Fruit fly (Drosophila melanogaster): Measurements from ENCODE around the gene Scamp.

Scamp gene

DNA sequence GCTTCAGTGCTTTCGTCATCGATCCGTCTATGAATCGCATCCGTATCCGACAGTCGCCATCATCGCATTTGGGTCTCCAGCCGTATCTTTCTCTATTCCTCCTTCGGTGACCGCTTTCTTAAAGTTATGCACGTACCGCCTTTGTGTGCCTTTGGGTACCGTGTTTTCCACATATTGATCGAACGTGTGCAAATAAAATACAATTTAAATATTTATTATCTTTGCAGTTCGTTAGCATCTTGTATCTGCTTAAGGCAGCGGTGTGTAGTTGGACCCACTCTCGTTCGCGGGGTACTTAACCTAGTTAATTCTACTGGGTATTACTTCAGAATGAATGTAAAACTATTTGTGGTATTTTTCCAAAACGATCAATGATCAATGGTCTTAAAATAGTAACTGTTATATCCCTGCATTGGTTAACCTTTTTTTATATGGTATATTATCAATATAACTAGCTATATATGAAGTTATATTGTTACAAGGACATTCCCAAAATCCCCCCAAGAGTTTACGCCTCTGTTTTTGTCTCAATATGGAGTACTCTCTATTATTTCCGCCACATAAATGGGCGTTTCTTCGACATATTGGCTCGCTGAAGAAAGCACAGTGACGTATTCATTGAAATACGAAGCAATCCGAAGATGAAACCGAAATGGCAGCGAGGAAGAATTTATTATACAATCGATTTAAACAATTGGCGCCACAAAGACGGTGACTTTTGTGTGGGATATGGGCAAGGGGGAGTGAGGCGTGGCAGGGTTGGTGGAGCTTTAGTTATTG lies 46.1 kb upstream of the Scamp start:
- TF ChIP-seq fkh (GFP tag; optimal IDR thresholded peaks at IDR 0.05): peak; percentile 61
- TF ChIP-seq Eip78C (GFP tag): peak; percentile 53
- no peak for TF ChIP-seq dsx (GFP tag; optimal IDR thresholded peaks at IDR 0.05; ENCODE audit: poor library complexity, severe bottlenecking)

DNA sequence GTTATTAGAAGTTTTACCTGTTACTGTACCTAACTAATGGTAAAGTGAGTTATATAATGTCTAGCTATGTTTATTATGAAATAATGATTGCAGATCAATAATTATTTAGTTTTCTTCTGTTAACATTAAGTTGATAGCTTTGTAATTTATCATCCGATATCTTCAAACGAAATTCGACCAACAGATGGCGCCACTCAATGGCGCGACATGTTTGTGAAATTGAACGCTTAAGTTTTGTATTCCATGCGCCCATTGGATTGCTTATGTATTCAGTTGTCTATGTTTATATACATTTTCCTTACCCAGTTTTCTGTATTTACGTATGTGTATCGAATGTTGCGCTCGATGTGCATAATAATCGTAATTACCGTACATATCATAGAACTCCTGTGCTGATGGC lies 40.8 kb upstream of the Scamp start:
- no peak for TF ChIP-seq Smox (GFP tag; optimal IDR thresholded peaks at IDR 0.05)
- no peak for TF ChIP-seq CG11294 (GFP tag; IDR thresholded peaks at IDR 0.05)
- no peak for TF ChIP-seq CG8119 (GFP tag; IDR thresholded peaks at IDR 0.05)
- TF ChIP-seq CG10631 (GFP tag; optimal IDR thresholded peaks at IDR 0.05): no peak
- TF ChIP-seq Ets21C (GFP tag; optimal IDR thresholded peaks at IDR 0.05): no peak

dm6 chrX:15486682-15487081 lies 37.0 kb upstream of the Scamp start, which contains the start of gene Gmap:
Gmap (plus strand) TSS chrX:15486922.
- peak; percentile 22 for TF ChIP-seq Eip78C (GFP tag)
- no peak for TF ChIP-seq net (GFP tag; optimal IDR thresholded peaks at IDR 0.05)

DNA sequence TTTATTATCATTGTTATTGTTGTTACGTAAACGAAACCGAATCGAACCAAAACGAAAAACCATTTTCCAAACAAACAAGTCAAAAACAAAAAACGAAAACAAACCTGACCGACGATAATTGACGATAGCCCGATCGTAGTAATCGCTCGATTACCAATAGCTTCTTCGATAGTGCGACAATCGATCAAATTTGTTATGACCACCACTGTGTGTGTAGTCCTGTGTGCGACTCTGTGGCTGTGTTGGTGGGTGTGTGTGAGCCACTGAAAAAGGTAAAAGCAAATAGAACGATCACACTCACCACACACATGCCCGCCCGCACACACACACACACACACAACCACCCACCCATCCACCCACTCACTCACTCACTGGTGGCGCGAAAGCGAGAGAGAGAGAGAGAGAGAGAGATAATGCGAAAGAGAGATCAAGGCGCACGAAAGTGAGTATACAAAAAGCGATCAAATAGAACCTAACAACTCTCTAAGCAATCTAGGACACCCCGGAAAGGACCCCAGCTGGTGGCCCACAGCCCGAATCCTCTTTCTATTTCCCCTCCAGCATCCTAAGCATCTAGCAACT lies 34.9 kb upstream of the Scamp start:
- TF ChIP-seq Eip78C (GFP tag) (peak; percentile 11), esn (GFP tag; optimal IDR thresholded peaks at IDR 0.05) (no peak), CG11762 (GFP tag; optimal IDR thresholded peaks at IDR 0.05; ENCODE audit: insufficient read depth) (no peak)

dm6 chrX:15483010-15483802 lies 33.5 kb upstream of the Scamp start:
- peak; percentile 28 for TF ChIP-seq Eip78C (GFP tag)
- TF ChIP-seq net (GFP tag; optimal IDR thresholded peaks at IDR 0.05): no peak

dm6 chrX:15482236-15482660 lies 32.6 kb upstream of the Scamp start, which contains the start of gene CG6340:
CG6340 (plus strand) TSS chrX:15482374.
- TF ChIP-seq ss (GFP tag; optimal IDR thresholded peaks at IDR 0.05): peak; percentile 36 to 66
- 0 out of 3 replicates have a peak, but pooled peaks have one; percentile 25 for TF ChIP-seq CG6163 (GFP tag; IDR thresholded peaks at IDR 0.05)
- peak; percentile 22 for TF ChIP-seq fkh (GFP tag; optimal IDR thresholded peaks at IDR 0.05)
- no peak for TF ChIP-seq fd85E (GFP tag; optimal IDR thresholded peaks at IDR 0.05)
- TF ChIP-seq achi (GFP tag; optimal IDR thresholded peaks at IDR 0.05): no peak
- no peak for TF ChIP-seq CG15336 (GFP tag; IDR thresholded peaks at IDR 0.05)
- TF ChIP-seq dsx (GFP tag; optimal IDR thresholded peaks at IDR 0.05; ENCODE audit: poor library complexity, severe bottlenecking): peak; percentile 5
- TF ChIP-seq CG6808 (GFP tag; optimal IDR thresholded peaks at IDR 0.05): peak; percentile 41
- peak; percentile 18 for TF ChIP-seq CG6854 (GFP tag; optimal IDR thresholded peaks at IDR 0.05)
- peak; percentile 13 for TF ChIP-seq Sox14 (GFP tag; optimal IDR thresholded peaks at IDR 0.05)
- no peak for TF ChIP-seq CG7368 (GFP tag; optimal IDR thresholded peaks at IDR 0.05)
- TF ChIP-seq Ets96B (tag; optimal IDR thresholded peaks at IDR 0.05): peak; percentile 13

DNA sequence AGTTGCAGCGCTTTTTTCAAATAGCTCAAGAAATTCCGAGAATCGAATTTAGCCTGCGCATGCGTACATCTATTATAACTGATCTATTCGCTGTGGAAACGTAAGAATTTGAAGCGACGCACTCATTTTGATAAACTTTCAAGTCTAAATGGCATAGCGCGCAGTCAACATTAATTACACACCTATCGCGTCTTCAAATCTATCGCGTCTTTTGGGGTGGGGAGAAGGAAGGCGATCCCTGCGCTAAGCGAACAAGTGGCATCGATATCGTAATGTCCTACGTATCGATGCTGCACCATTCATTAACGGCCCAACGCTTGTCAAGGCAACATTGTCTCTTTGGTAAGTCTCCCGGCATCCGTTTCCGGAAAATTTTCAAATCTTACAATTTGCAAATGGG lies 26.1 kb upstream of the Scamp start, which contains the start of gene CG6324:
TSS of gene CG6324 (plus strand) at position 301 of the 400 bp plus-strand sequence.
- no peak for TF ChIP-seq CG1621 (tag; optimal IDR thresholded peaks at IDR 0.05)
- peak; percentile 7 for TF ChIP-seq dsx (GFP tag; optimal IDR thresholded peaks at IDR 0.05; ENCODE audit: poor library complexity, severe bottlenecking)

DNA sequence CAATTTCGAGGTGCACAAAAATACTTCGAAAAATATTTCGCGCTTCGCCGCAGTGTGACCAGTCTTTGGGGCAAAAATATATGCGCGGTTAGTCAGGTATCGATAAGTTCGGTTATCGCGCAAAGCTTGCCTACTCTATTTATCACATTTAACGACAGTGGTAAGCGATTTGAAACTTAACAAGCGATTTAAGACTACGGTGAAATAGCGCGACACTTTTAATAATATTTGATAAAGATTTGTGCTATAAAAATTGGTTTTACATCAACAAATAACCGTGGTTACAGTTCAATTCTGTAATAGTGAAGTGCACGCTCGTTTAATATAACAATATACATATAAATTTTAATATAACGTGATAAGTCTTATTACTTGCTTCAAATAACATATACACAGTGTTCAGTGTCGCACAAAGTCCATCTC lies 25.7 kb upstream of the Scamp start, which contains the start of gene mh:
TSS of gene mh (minus strand) at position 34 of the 423 bp plus-strand sequence.
- TF ChIP-seq eg (GFP tag; IDR thresholded peaks at IDR 0.05): 0 out of 3 replicates have a peak, but pooled peaks have one; percentile 22
- no peak for TF ChIP-seq Hr39 (GFP tag; optimal IDR thresholded peaks at IDR 0.05)

All from whole organism, prepupa.